Fruit fly (Drosophila melanogaster) whole organism, embryonic: ENCODE results near the gene fig.

Experiments used
- Abd-B ChIP-seq: fragments of 200-800 bp; sonication (Bioruptor generic); optimal IDR thresholded peaks from 2 replicates; lab custom pipeline; 2018; ENCODE audit warnings: missing biosample characterization, mild to moderate bottlenecking, missing genetic modification characterization, moderate library complexity
- Atf6 ChIP-seq: fragments of 200-800 bp; sonication (Bioruptor generic); IDR thresholded peaks from 2 replicates; pipeline ENCODE4 v1.3.6; 2022; ENCODE audit warnings: missing biosample characterization, missing genetic modification characterization
- CG11247 ChIP-seq: fragments of 200-800 bp; sonication (Bioruptor generic); IDR thresholded peaks from 2 replicates; pipeline ENCODE4 v1.3.6; 2022; ENCODE audit warnings: missing biosample characterization, missing genetic modification characterization
- CG11696 ChIP-seq: fragments of 200-800 bp; sonication (Bioruptor generic); IDR thresholded peaks from 2 replicates; pipeline ENCODE4 v1.3.6; 2022; ENCODE audit warnings: missing biosample characterization, missing genetic modification characterization
- CG12236 ChIP-seq: fragments of 200-800 bp; sonication (Bioruptor generic); optimal IDR thresholded peaks from 2 replicates; lab custom pipeline; 2016; ENCODE audit warnings: missing biosample characterization, missing genetic modification characterization
- CG2116 ChIP-seq: fragments of 200-800 bp; sonication (Bioruptor generic); optimal IDR thresholded peaks from 3 replicates; lab custom pipeline; 2018; ENCODE audit warnings: missing biosample characterization, mild to moderate bottlenecking, missing genetic modification characterization
- CG2889 ChIP-seq: fragments of 200-800 bp; sonication (Bioruptor generic); IDR thresholded peaks from 3 replicates; pipeline ENCODE4 v1.3.6; 2022; ENCODE audit warnings: missing biosample characterization, missing genetic modification characterization
- CG3065 ChIP-seq: fragments of 200-800 bp; sonication (Bioruptor generic); optimal IDR thresholded peaks from 2 replicates; lab custom pipeline; 2016; ENCODE audit warnings: missing biosample characterization, missing genetic modification characterization
- CG31388 ChIP-seq: fragments of 200-800 bp; sonication (Bioruptor generic); optimal IDR thresholded peaks from 2 replicates; lab custom pipeline; 2016; ENCODE audit warnings: missing biosample characterization, missing genetic modification characterization
- CG3847 ChIP-seq: fragments of 200-800 bp; sonication (Bioruptor generic); IDR thresholded peaks from 2 replicates; pipeline ENCODE4 v1.3.6; 2022; ENCODE audit warnings: missing biosample characterization, missing genetic modification characterization
- CG43689 ChIP-seq: fragments of 200-800 bp; sonication (Bioruptor generic); IDR thresholded peaks from 2 replicates; pipeline ENCODE4 v1.3.6; 2022; ENCODE audit warnings: missing biosample characterization, missing genetic modification characterization
- CG4617 ChIP-seq: fragments of 200-800 bp; sonication (Bioruptor generic); optimal IDR thresholded peaks from 3 replicates; lab custom pipeline; 2016; ENCODE audit warnings: missing biosample characterization, missing genetic modification characterization, borderline replicate concordance
- CG4707 ChIP-seq: fragments of 200-800 bp; sonication (Bioruptor generic); optimal IDR thresholded peaks from 2 replicates; lab custom pipeline; 2018; ENCODE audit warnings: missing biosample characterization, mild to moderate bottlenecking, missing genetic modification characterization, moderate library complexity
- CG4820 ChIP-seq: fragments of 200-800 bp; sonication (Bioruptor generic); optimal IDR thresholded peaks from 3 replicates; lab custom pipeline; 2016; ENCODE audit warnings: missing biosample characterization, missing genetic modification characterization
- CG6813 ChIP-seq: fragments of 200-800 bp; sonication (Bioruptor generic); optimal IDR thresholded peaks from 2 replicates; lab custom pipeline; 2017; ENCODE audit warnings: missing biosample characterization, missing genetic modification characterization, mild to moderate bottlenecking, moderate library complexity, missing genetic modification reagents
- CrebB ChIP-seq: fragments of 200-800 bp; sonication (Bioruptor generic); optimal IDR thresholded peaks from 3 replicates; lab custom pipeline; 2018; ENCODE audit warnings: missing biosample characterization, mild to moderate bottlenecking, missing genetic modification characterization
- D ChIP-seq, 2 experiments: fragments of 200-800 bp in 1 of 2; fragments of >200 bp in 1 of 2; sonication (Bioruptor generic) in 1 of 2; optimal IDR thresholded peaks; 2 replicates in 1 of 2; 3 replicates in 1 of 2; lab custom pipeline; 2017; ENCODE audit warnings: mild to moderate bottlenecking in 1 of 2, missing biosample characterization in 1 of 2, missing genetic modification characterization in 1 of 2, missing genetic modification reagents in 1 of 2
- Deaf1 ChIP-seq: fragments of 200-800 bp; optimal IDR thresholded peaks from 3 replicates; lab custom pipeline; 2019; ENCODE audit warnings: missing biosample characterization, mild to moderate bottlenecking, missing genetic modification characterization, moderate library complexity
- E2f2 ChIP-seq: fragments of 200-800 bp; sonication (Bioruptor generic); IDR thresholded peaks from 2 replicates; pipeline ENCODE4 v1.3.6; 2022; ENCODE audit warnings: missing biosample characterization, missing genetic modification characterization
- GATAe ChIP-seq: fragments of 200-800 bp; sonication (Bioruptor generic); conservative IDR thresholded peaks from 2 replicates; pipeline ENCODE4 v1.3.6; 2022; ENCODE audit warnings: missing biosample characterization, missing genetic modification characterization
- Hmx ChIP-seq: fragments of 200-800 bp; sonication (Bioruptor generic); optimal IDR thresholded peaks from 2 replicates; lab custom pipeline; 2016; ENCODE audit warnings: missing biosample characterization, missing genetic modification characterization
- NK7.1 ChIP-seq: fragments of 200-800 bp; sonication (Bioruptor generic); optimal IDR thresholded peaks from 3 replicates; lab custom pipeline; 2016; ENCODE audit warnings: missing biosample characterization, missing genetic modification characterization
- Nf-YA ChIP-seq: fragments of 200-800 bp; sonication (Bioruptor generic); IDR thresholded peaks from 2 replicates; pipeline ENCODE4 v1.3.6; 2022; ENCODE audit warnings: missing biosample characterization, missing genetic modification characterization
- Nf-YB ChIP-seq: fragments of 200-800 bp; sonication (Bioruptor generic); optimal IDR thresholded peaks from 3 replicates; lab custom pipeline; 2019; ENCODE audit warnings: missing biosample characterization, mild to moderate bottlenecking, missing genetic modification characterization, moderate library complexity
- Rfx ChIP-seq: fragments of 200-800 bp; sonication (Bioruptor generic); IDR thresholded peaks from 2 replicates; pipeline ENCODE4 v1.3.6; 2022; ENCODE audit warnings: missing biosample characterization, missing genetic modification characterization
- Sry-β ChIP-seq: fragments of 200-800 bp; sonication (Bioruptor generic); optimal IDR thresholded peaks from 2 replicates; lab custom pipeline; 2018; ENCODE audit warnings: missing biosample characterization, mild to moderate bottlenecking, missing genetic modification characterization, moderate library complexity
- YL-1 ChIP-seq: fragments of 200-800 bp; sonication (Bioruptor generic); optimal IDR thresholded peaks from 3 replicates; lab custom pipeline; 2017; ENCODE audit warnings: missing biosample characterization, mild to moderate bottlenecking, missing genetic modification characterization
- ac ChIP-seq: fragments of 200-800 bp; sonication (Bioruptor generic); optimal IDR thresholded peaks from 3 replicates; lab custom pipeline; 2017; ENCODE audit warnings: missing biosample characterization, mild to moderate bottlenecking, missing genetic modification characterization
- dmrt11E ChIP-seq: fragments of 200-800 bp; sonication (Bioruptor generic); optimal IDR thresholded peaks from 3 replicates; lab custom pipeline; 2018; ENCODE audit warnings: missing biosample characterization, mild to moderate bottlenecking, missing genetic modification characterization, moderate library complexity
- fd3F ChIP-seq: fragments of 200-800 bp; sonication (Bioruptor generic); optimal IDR thresholded peaks from 2 replicates; lab custom pipeline; 2018; ENCODE audit warnings: missing biosample characterization, mild to moderate bottlenecking, missing genetic modification characterization, moderate library complexity
- fd64A ChIP-seq: fragments of 200-800 bp; sonication (Bioruptor generic); optimal IDR thresholded peaks from 3 replicates; lab custom pipeline; 2018; ENCODE audit warnings: missing biosample characterization, mild to moderate bottlenecking, missing genetic modification characterization
- fd96Cb ChIP-seq: fragments of 200-800 bp; sonication (Bioruptor generic); optimal IDR thresholded peaks from 2 replicates; lab custom pipeline; 2018; ENCODE audit warnings: missing biosample characterization, mild to moderate bottlenecking, missing genetic modification characterization, moderate library complexity
- lmd ChIP-seq: fragments of 200-800 bp; sonication (Bioruptor generic); IDR thresholded peaks from 2 replicates; pipeline ENCODE4 v1.3.6; 2022; ENCODE audit warnings: missing biosample characterization, missing genetic modification characterization
- mld ChIP-seq: fragments of 200-800 bp; sonication (Bioruptor generic); IDR thresholded peaks from 3 replicates; pipeline ENCODE4 v1.3.6; 2022; ENCODE audit warnings: missing biosample characterization, missing genetic modification characterization; ENCODE audit not compliant: partially characterized antibody
- pfk ChIP-seq: fragments of 200-800 bp; sonication (Bioruptor generic); optimal IDR thresholded peaks from 2 replicates; lab custom pipeline; 2018; ENCODE audit warnings: missing biosample characterization, mild to moderate bottlenecking, missing genetic modification characterization, moderate library complexity
- pho ChIP-seq: fragments of 200-800 bp; sonication (Bioruptor generic); optimal IDR thresholded peaks from 2 replicates; lab custom pipeline; 2016; ENCODE audit warnings: missing biosample characterization, missing genetic modification characterization
- prd ChIP-seq, 3 experiments: fragments of >200 bp in 2 of 3; fragments of 200-800 bp in 1 of 3; sonication (Bioruptor generic) in 1 of 3; optimal IDR thresholded peaks in 2 of 3; IDR thresholded peaks in 1 of 3; 2 replicates in 2 of 3; 3 replicates in 1 of 3; pipeline versions ENCODE4 v1.3.6 to Lab custom; 2017 to 2022; ENCODE audit warnings: missing biosample characterization in 1 of 3, missing genetic modification characterization in 1 of 3
- salm ChIP-seq: fragments of 200-800 bp; sonication (Bioruptor generic); optimal IDR thresholded peaks from 2 replicates; lab custom pipeline; 2018; ENCODE audit warnings: missing biosample characterization, mild to moderate bottlenecking, missing genetic modification characterization
- sd ChIP-seq: fragments of 200-800 bp; sonication (Bioruptor generic); optimal IDR thresholded peaks from 3 replicates; lab custom pipeline; 2018; ENCODE audit warnings: missing biosample characterization, mild to moderate bottlenecking, missing genetic modification characterization, moderate library complexity
- sna ChIP-seq: fragments of 200-800 bp; sonication (Bioruptor generic); IDR thresholded peaks from 2 replicates; pipeline ENCODE4 v1.3.6; 2022; ENCODE audit warnings: missing biosample characterization, missing genetic modification characterization; ENCODE audit not compliant: partially characterized antibody
- sr ChIP-seq: fragments of 200-800 bp; sonication (Bioruptor generic); IDR thresholded peaks from 3 replicates; pipeline ENCODE4 v1.3.6; 2022; ENCODE audit warnings: missing biosample characterization, missing genetic modification characterization
- tio ChIP-seq: fragments of 200-800 bp; sonication (Bioruptor generic); optimal IDR thresholded peaks from 2 replicates; lab custom pipeline; 2017; ENCODE audit warnings: missing biosample characterization, missing genetic modification characterization, inconsistent platforms
- trem ChIP-seq: fragments of 200-800 bp; optimal IDR thresholded peaks from 3 replicates; lab custom pipeline; 2019; ENCODE audit warnings: missing biosample characterization, mild to moderate bottlenecking, missing genetic modification characterization, moderate library complexity
- unc-4 ChIP-seq: fragments of 200-800 bp; sonication (Bioruptor generic); IDR thresholded peaks from 2 replicates; pipeline ENCODE4 v1.3.6; 2022; ENCODE audit warnings: missing biosample characterization, missing genetic modification characterization; ENCODE audit not compliant: partially characterized antibody
- vvl ChIP-seq: fragments of 200-800 bp; sonication (Bioruptor generic); IDR thresholded peaks from 2 replicates; pipeline ENCODE4 v1.3.6; 2022; ENCODE audit warnings: missing biosample characterization, missing genetic modification characterization
- z ChIP-seq: fragments of 200-800 bp; sonication (Bioruptor generic); IDR thresholded peaks from 3 replicates; pipeline ENCODE4 v1.3.6; 2022; ENCODE audit warnings: missing biosample characterization, missing genetic modification characterization

Gene fig

DNA sequence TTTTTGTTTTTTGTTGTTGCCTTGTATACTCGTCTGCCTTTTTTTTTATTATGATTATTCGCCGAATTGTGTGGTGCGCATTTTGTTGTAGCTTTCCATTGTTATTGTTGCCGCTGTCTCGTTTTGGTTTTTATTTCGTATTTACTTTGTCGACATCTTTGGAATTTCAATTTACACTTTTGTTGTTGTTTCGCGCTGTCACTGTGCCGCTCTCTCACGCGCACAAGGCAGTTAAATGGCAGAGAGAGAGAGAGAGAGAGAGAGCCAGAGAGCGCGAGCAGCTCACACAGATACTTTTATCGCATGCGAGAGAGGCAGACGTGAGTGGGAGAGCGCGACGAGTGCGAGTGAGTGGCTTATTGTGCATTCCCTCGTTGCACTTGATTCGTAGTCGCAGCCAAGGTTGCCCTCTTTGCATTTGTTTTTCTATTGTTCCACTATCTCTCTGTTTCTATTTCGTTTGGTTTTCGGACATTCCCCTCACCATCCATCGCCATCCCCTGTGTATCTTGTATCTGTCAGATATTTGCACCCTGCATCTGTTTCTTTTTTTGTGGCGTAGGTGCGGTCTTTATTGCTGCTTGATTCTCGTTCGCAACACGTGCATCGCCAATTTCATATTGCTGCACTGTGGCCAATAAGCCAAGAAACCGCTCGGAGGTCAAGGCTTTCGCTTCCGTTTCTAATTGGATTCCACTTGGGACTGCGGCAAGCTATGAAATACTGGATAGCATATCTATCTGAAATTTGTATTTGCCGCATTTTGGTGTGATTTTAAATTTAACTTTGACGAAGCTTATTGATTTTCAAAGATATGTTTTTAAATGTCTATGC, 5.7 kb downstream of the fig start (continued):
- no peak for TF ChIP-seq CG2116 (GFP tag; lab: Kevin White, UChicago)
- 0 out of 2 replicates have a peak, but pooled peaks have one; percentile 21 for TF ChIP-seq CG11696 (GFP tag; lab: Robert Waterston, UW)
- 0 out of 2 replicates have a peak, but pooled peaks have one; percentile 47 for TF ChIP-seq sna (GFP tag; lab: Robert Waterston, UW)
- TF ChIP-seq fd96Cb (tag; lab: Kevin White, UChicago) = no peak
- peak; percentile 22 for TF ChIP-seq CG4707 (GFP tag; lab: Kevin White, UChicago)
- TF ChIP-seq vvl (GFP tag; lab: Robert Waterston, UW) = peak; percentile 43; the same call in 1 of the 2 replicates
- no peak for TF ChIP-seq Nf-YA (GFP tag; lab: Robert Waterston, UW)
- no peak for TF ChIP-seq CG3065 (GFP tag; lab: Kevin White, UChicago)
- TF ChIP-seq pho (GFP tag; lab: Kevin White, UChicago) = no peak
- TF ChIP-seq Abd-B = no peak
- peak; percentile 98 for TF ChIP-seq z (GFP tag; lab: Robert Waterston, UW)
- no peak for TF ChIP-seq prd (optimal IDR thresholded peaks at IDR 0.05; lab: Kevin White, UChicago)
- TF ChIP-seq prd (GFP tag; IDR thresholded peaks at IDR 0.05; lab: Robert Waterston, UW) = no peak
- peak; percentile 87 for TF ChIP-seq D (optimal IDR thresholded peaks at IDR 0.05; lab: Kevin White, UChicago)
- TF ChIP-seq D (GFP tag; optimal IDR thresholded peaks at IDR 0.05; lab: Kevin White, UChicago) = no peak
- peak; percentile 30; the same call in 1 of the 3 replicates for TF ChIP-seq mld (GFP tag; lab: Robert Waterston, UW)
- TF ChIP-seq trem (tag; lab: Kevin White, UChicago) = no peak
- no peak for TF ChIP-seq fd3F (GFP tag; lab: Kevin White, UChicago)
- TF ChIP-seq Rfx = peak; percentile 25; the same call in 1 of the 2 replicates
- TF ChIP-seq CG31388 (GFP tag; lab: Kevin White, UChicago) = no peak
- TF ChIP-seq unc-4 (GFP tag; lab: Robert Waterston, UW) = peak; percentile 56
- peak; percentile 48 for TF ChIP-seq pfk
- TF ChIP-seq CG4617 = no peak
- no peak for TF ChIP-seq GATAe (GFP tag; lab: Robert Waterston, UW)
- 0 out of 2 replicates have a peak, but pooled peaks have one; percentile 17 for TF ChIP-seq E2f2 (GFP tag; lab: Robert Waterston, UW)

dm6 chr3R:29773833-29774324, 6.4 kb downstream of the fig start:
- no peak for TF ChIP-seq Sry-β
- TF ChIP-seq lmd (GFP tag; lab: Robert Waterston, UW) = peak; percentile 87
- TF ChIP-seq YL-1 = no peak
- peak; percentile 67 for TF ChIP-seq CG43689
- TF ChIP-seq CG12236 = peak; percentile 31
- TF ChIP-seq CG6813 (GFP tag; lab: Kevin White, UChicago) = peak; percentile 63
- no peak for TF ChIP-seq sr (GFP tag; lab: Robert Waterston, UW)
- no peak for TF ChIP-seq fd64A (GFP tag; lab: Kevin White, UChicago)
- TF ChIP-seq Abd-B = peak; percentile 89
- TF ChIP-seq trem (tag; lab: Kevin White, UChicago) = no peak
- TF ChIP-seq NK7.1 (GFP tag; lab: Kevin White, UChicago) = peak; percentile 68
- TF ChIP-seq Hmx (GFP tag; lab: Kevin White, UChicago) = peak; percentile 40
- no peak for TF ChIP-seq CG2116 (GFP tag; lab: Kevin White, UChicago)
- peak; percentile 28 for TF ChIP-seq dmrt11E (tag; lab: Kevin White, UChicago)
- TF ChIP-seq CG3847 (GFP tag; lab: Robert Waterston, UW) = peak; percentile 82
- no peak for TF ChIP-seq sd (tag; lab: Kevin White, UChicago)
- TF ChIP-seq CG4820 (GFP tag; lab: Kevin White, UChicago) = peak; percentile 36
- TF ChIP-seq Atf6 (GFP tag; lab: Robert Waterston, UW) = peak; percentile 63
- peak; percentile 37; the same call in 1 of the 3 replicates for TF ChIP-seq CG2889 (GFP tag; lab: Robert Waterston, UW)
- TF ChIP-seq salm (tag; lab: Kevin White, UChicago) = no peak
- TF ChIP-seq ac (GFP tag; lab: Kevin White, UChicago) = no peak
- TF ChIP-seq Deaf1 = no peak
- peak; percentile 70 for TF ChIP-seq CrebB (tag; lab: Kevin White, UChicago)
- no peak; the same call in 1 of the 2 replicates for TF ChIP-seq CG11247 (GFP tag; lab: Robert Waterston, UW)
- peak; percentile 54 for TF ChIP-seq Nf-YB (GFP tag; lab: Kevin White, UChicago)
- peak; percentile 67 for TF ChIP-seq tio
